Worm (Caenorhabditis elegans): ENCODE results near the gene hlh-27.

The hlh-27 gene

DNA sequence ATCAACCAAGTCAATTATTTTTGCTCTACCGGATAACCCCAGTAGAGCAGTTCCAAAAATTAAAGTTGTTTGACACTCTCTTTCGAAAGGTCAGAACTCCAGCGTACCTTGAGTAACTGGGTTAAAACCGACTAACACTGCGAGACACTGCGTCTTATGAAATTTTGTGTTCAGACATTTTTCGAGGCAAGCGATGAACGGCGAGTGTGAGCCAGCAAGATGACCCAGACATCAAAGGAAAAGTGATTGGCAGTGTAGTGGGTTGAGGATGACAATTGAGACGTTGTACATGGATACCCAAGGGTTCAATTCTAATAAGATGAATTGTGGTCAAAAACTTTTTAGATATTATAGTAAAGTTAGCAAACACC, 4.1 kb upstream of the hlh-27 start:
- TF ChIP-seq gmeb-1 (tag; optimal IDR thresholded peaks at IDR 0.05) (peak; percentile 66), unc-39 (tag; optimal IDR thresholded peaks at IDR 0.05) (no peak), elt-3 (tag; optimal IDR thresholded peaks at IDR 0.05) (no peak), blmp-1 (tag; optimal IDR thresholded peaks at IDR 0.05; ENCODE audit: insufficient read depth) (no peak), dmd-4 (tag; optimal IDR thresholded peaks at IDR 0.05) (no peak), unc-62 (GFP tag; optimal IDR thresholded peaks at IDR 0.05) (no peak), zag-1 (tag; optimal IDR thresholded peaks at IDR 0.05) (no peak), snpc-4 (tag; optimal IDR thresholded peaks at IDR 0.05) (peak; percentile 98), F13H6.1 (tag; optimal IDR thresholded peaks at IDR 0.05) (no peak), lin-13 (GFP tag; optimal IDR thresholded peaks at IDR 0.05) (peak; percentile 27), ceh-82 (tag; optimal IDR thresholded peaks at IDR 0.05) (no peak), nhr-129 (tag; optimal IDR thresholded peaks at IDR 0.05) (peak; percentile 89), peb-1 (tag; optimal IDR thresholded peaks at IDR 0.05) (no peak), elt-1 (tag; optimal IDR thresholded peaks at IDR 0.05) (no peak), sma-3 (GFP tag; optimal IDR thresholded peaks at IDR 0.05) (peak; percentile 66), sma-9 (GFP tag; optimal IDR thresholded peaks at IDR 0.05) (peak; percentile 76), sma-9 (tag; optimal IDR thresholded peaks at IDR 0.05) (no peak), unc-55 (GFP tag; optimal IDR thresholded peaks at IDR 0.05) (no peak), nhr-6 (tag; optimal IDR thresholded peaks at IDR 0.05) (peak; percentile 16), nhr-25 (tag; optimal IDR thresholded peaks at IDR 0.05) (no peak), nhr-23 (tag; optimal IDR thresholded peaks at IDR 0.05) (no peak), Y55F3AM.14 (GFP tag; optimal IDR thresholded peaks at IDR 0.05) (no peak), nhr-11 (tag; optimal IDR thresholded peaks at IDR 0.05) (no peak), C34F6.9 (tag; optimal IDR thresholded peaks at IDR 0.05) (no peak), ZK546.5 (tag; optimal IDR thresholded peaks at IDR 0.05) (no peak), ceh-16 (tag; optimal IDR thresholded peaks at IDR 0.05) (no peak), nhr-12 (tag; optimal IDR thresholded peaks at IDR 0.05) (no peak), alr-1 (tag; optimal IDR thresholded peaks at IDR 0.05) (no peak), ztf-11 (tag; optimal IDR thresholded peaks at IDR 0.05) (no peak), nhr-21 (tag; optimal IDR thresholded peaks at IDR 0.05) (peak; percentile 85), fos-1 (tag; optimal IDR thresholded peaks at IDR 0.05) (peak; percentile 11), aly-2 (tag; optimal IDR thresholded peaks at IDR 0.05) (no peak), mab-5 (tag; optimal IDR thresholded peaks at IDR 0.05) (no peak), crh-2 (tag; optimal IDR thresholded peaks at IDR 0.05) (peak; percentile 60), egl-27 (tag; optimal IDR thresholded peaks at IDR 0.05) (no peak), mbf-1 (tag; optimal IDR thresholded peaks at IDR 0.05) (no peak), R02D3.7 (tag; optimal IDR thresholded peaks at IDR 0.05) (no peak), ztf-1 (GFP tag; conservative IDR thresholded peaks at IDR 0.05) (no peak), skn-1 (tag; optimal IDR thresholded peaks at IDR 0.05) (no peak), ztf-4 (tag; optimal IDR thresholded peaks at IDR 0.05) (no peak), lsy-2 (tag; optimal IDR thresholded peaks at IDR 0.05) (peak in 1 of 2 experiments; percentile 73), lin-39 (tag; optimal IDR thresholded peaks at IDR 0.05) (no peak), nhr-237 (tag; optimal IDR thresholded peaks at IDR 0.05) (no peak), nhr-10 (tag; optimal IDR thresholded peaks at IDR 0.05) (peak; percentile 15), lin-11 (tag; optimal IDR thresholded peaks at IDR 0.05) (no peak), sem-4 (tag; optimal IDR thresholded peaks at IDR 0.05) (no peak), mdl-1 (tag; optimal IDR thresholded peaks at IDR 0.05) (no peak), nhr-77 (tag; optimal IDR thresholded peaks at IDR 0.05) (peak; percentile 6), ama-1 (optimal IDR thresholded peaks at IDR 0.05) (peak; percentile 93)

Measured in whole organism, L2 larva.